Worm (Caenorhabditis elegans) whole organism, L2 larva: ENCODE results near the gene sdz-16.

ENCODE experiments used
- R02D3.7 ChIP-seq: fragments of 150-350 bp; optimal IDR thresholded peaks from 2 replicates; lab custom pipeline; 2014; ENCODE audit warnings: missing biosample characterization, missing genetic modification characterization
- alr-1 ChIP-seq: fragments of 150-350 bp; optimal IDR thresholded peaks from 2 replicates; lab custom pipeline; 2014; ENCODE audit warnings: missing biosample characterization, missing genetic modification characterization
- ama-1 ChIP-seq: fragments of 150-350 bp; optimal IDR thresholded peaks from 2 replicates; lab custom pipeline; 2018; ENCODE audit warnings: inconsistent platforms
- egl-27 ChIP-seq: sonication (generic microtip); optimal IDR thresholded peaks from 3 replicates; lab custom pipeline; 2017; ENCODE audit warnings: missing biosample characterization, missing genetic modification reagents, missing genetic modification characterization
- elt-3 ChIP-seq: sonication (generic microtip); optimal IDR thresholded peaks from 2 replicates; lab custom pipeline; 2017; ENCODE audit warnings: missing biosample characterization, missing genetic modification characterization
- fos-1 ChIP-seq: fragments of 150-350 bp; optimal IDR thresholded peaks from 2 replicates; lab custom pipeline; 2014; ENCODE audit warnings: missing biosample characterization, missing genetic modification characterization
- lin-13 ChIP-seq: fragments of 150-350 bp; optimal IDR thresholded peaks from 2 replicates; lab custom pipeline; 2014; ENCODE audit warnings: missing biosample characterization, missing genetic modification reagents, missing genetic modification characterization
- nhr-11 ChIP-seq: fragments of 150-350 bp; optimal IDR thresholded peaks from 2 replicates; lab custom pipeline; 2014; ENCODE audit warnings: missing biosample characterization, missing genetic modification characterization
- sem-4 ChIP-seq: fragments of 150-350 bp; optimal IDR thresholded peaks from 2 replicates; lab custom pipeline; 2014; ENCODE audit warnings: missing biosample characterization, missing genetic modification reagents, missing genetic modification characterization
- skn-1 ChIP-seq: sonication (generic microtip); optimal IDR thresholded peaks from 2 replicates; lab custom pipeline; 2017; ENCODE audit warnings: missing biosample characterization, missing genetic modification characterization
- zag-1 ChIP-seq: fragments of 150-350 bp; optimal IDR thresholded peaks from 2 replicates; lab custom pipeline; 2014; ENCODE audit warnings: missing biosample characterization, missing genetic modification characterization
- ztf-11 ChIP-seq: sonication (generic microtip); optimal IDR thresholded peaks from 2 replicates; lab custom pipeline; 2017; ENCODE audit warnings: missing biosample characterization, missing genetic modification characterization

DNA sequence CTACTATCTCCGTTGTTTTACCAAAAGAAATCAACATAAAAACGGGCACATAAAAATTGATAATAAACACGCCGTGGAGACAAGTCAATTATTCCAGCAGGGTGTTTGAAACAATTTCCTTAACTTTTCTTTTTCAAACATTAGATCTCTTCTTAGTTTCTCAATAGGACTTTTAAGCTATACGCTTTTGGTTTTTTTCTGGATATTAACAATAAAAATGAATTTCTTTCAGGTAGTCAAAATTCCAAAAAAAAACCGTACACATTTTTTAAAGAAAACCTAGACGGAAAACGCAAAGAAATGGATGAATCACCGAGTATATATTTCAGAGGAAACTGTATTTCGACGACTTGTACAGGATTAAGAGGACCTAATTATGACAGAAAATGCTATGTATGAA is 3.6 kb upstream of the sdz-16 start, which contains the start of gene fbxa-185:
- TF ChIP-seq skn-1 (tag; lab: Kevin White, UChicago), result no peak
- TF ChIP-seq R02D3.7 (tag; lab: Kevin White, UChicago), result no peak
- no peak for TF ChIP-seq nhr-11 (tag; lab: Kevin White, UChicago)
- TF ChIP-seq lin-13, result no peak
- TF ChIP-seq ztf-11 (tag; lab: Kevin White, UChicago), result no peak
- TF ChIP-seq alr-1 (tag; lab: Kevin White, UChicago), result no peak
- TF ChIP-seq zag-1 (tag; lab: Kevin White, UChicago), result no peak
- no peak for TF ChIP-seq fos-1 (tag; lab: Kevin White, UChicago)
- TF ChIP-seq egl-27, result no peak
- no peak for TF ChIP-seq sem-4 (tag; lab: Kevin White, UChicago)
- TF ChIP-seq elt-3 (tag; lab: Kevin White, UChicago), result no peak
- TF ChIP-seq ama-1, result no peak
